Fruit fly (Drosophila melanogaster) whole organism, wandering third instar larva: Measurements from ENCODE around the gene Vps13D.

Experiments used
- Abd-B ChIP-seq: fragments of >200 bp; optimal IDR thresholded peaks from 2 replicates; lab custom pipeline; 2017; ENCODE audit warnings: missing biosample characterization, missing genetic modification characterization
- CG32264 ChIP-seq: fragments of 200-800 bp; sonication (Bioruptor generic); optimal IDR thresholded peaks from 2 replicates; lab custom pipeline; 2016; ENCODE audit warnings: missing biosample characterization, missing genetic modification characterization
- CG9705 ChIP-seq: fragments of 200-800 bp; sonication (Bioruptor generic); optimal IDR thresholded peaks from 2 replicates; lab custom pipeline; 2018; ENCODE audit warnings: missing biosample characterization, mild to moderate bottlenecking, missing genetic modification characterization
- CrebA ChIP-seq: fragments of 200-800 bp; sonication (Bioruptor generic); optimal IDR thresholded peaks from 2 replicates; lab custom pipeline; 2016; ENCODE audit warnings: missing biosample characterization, mild to moderate bottlenecking, missing genetic modification characterization, borderline replicate concordance
- Dfd ChIP-seq: fragments of >200 bp; optimal IDR thresholded peaks from 2 replicates; lab custom pipeline; 2017; ENCODE audit warnings: missing biosample characterization, missing genetic modification characterization
- Dif ChIP-seq: fragments of 200-275, 200-300 bp; sonication (Bioruptor generic); optimal IDR thresholded peaks from 2 replicates; lab custom pipeline; 2018; ENCODE audit warnings: missing biosample characterization, missing genetic modification characterization; ENCODE audit not compliant: partially characterized antibody
- GATAd ChIP-seq: sonication (Bioruptor generic); optimal IDR thresholded peaks from 2 replicates; lab custom pipeline; 2016; ENCODE audit warnings: missing biosample characterization, missing genetic modification characterization
- HLH106 ChIP-seq: fragments of 200-800 bp; optimal IDR thresholded peaks from 3 replicates; lab custom pipeline; 2019; ENCODE audit warnings: missing biosample characterization, mild to moderate bottlenecking, missing genetic modification characterization, moderate library complexity
- Hnf4 ChIP-seq: fragments of 200-800 bp; sonication (Bioruptor generic); optimal IDR thresholded peaks from 2 replicates; lab custom pipeline; 2016; ENCODE audit warnings: missing biosample characterization, mild to moderate bottlenecking, missing genetic modification characterization
- Hr78 ChIP-seq: fragments of >200 bp; optimal IDR thresholded peaks from 2 replicates; lab custom pipeline; 2017; ENCODE audit warnings: missing biosample characterization, missing genetic modification characterization
- Hr83 ChIP-seq: fragments of 200-300 bp; sonication (Bioruptor generic); optimal IDR thresholded peaks from 2 replicates; lab custom pipeline; 2016; ENCODE audit warnings: missing biosample characterization, mild to moderate bottlenecking, missing genetic modification characterization, moderate library complexity; ENCODE audit not compliant: poor library complexity, severe bottlenecking
- Jra ChIP-seq: sonication (Bioruptor generic); optimal IDR thresholded peaks from 2 replicates; lab custom pipeline; 2016; ENCODE audit warnings: missing biosample characterization, missing genetic modification characterization
- Mio ChIP-seq: sonication (Bioruptor generic); optimal IDR thresholded peaks from 2 replicates; lab custom pipeline; 2016; ENCODE audit warnings: missing biosample characterization, missing genetic modification characterization
- Myc ChIP-seq: fragments of >200 bp; optimal IDR thresholded peaks from 2 replicates; lab custom pipeline; 2017
- N ChIP-seq: fragments of >200 bp; optimal IDR thresholded peaks from 2 replicates; lab custom pipeline; 2018; ENCODE audit warnings: missing biosample characterization, missing external identifiers, missing genetic modification characterization
- OdsH ChIP-seq: fragments of 200-800 bp; sonication (Bioruptor generic); optimal IDR thresholded peaks from 2 replicates; lab custom pipeline; 2016; ENCODE audit warnings: missing biosample characterization, mild to moderate bottlenecking, missing genetic modification characterization
- Rel ChIP-seq, 2 experiments: fragments of 200-800 bp; sonication (Bioruptor generic) in 1 of 2; optimal IDR thresholded peaks; 2 replicates in 1 of 2; 3 replicates in 1 of 2; lab custom pipeline; 2016 to 2019; ENCODE audit warnings: mild to moderate bottlenecking in 2 of 2, missing biosample characterization in 2 of 2, missing genetic modification characterization in 2 of 2, moderate library complexity in 1 of 2
- Sp1 ChIP-seq: fragments of 200-800 bp; sonication (Bioruptor generic); optimal IDR thresholded peaks from 3 replicates; lab custom pipeline; 2019; ENCODE audit warnings: missing biosample characterization, mild to moderate bottlenecking, missing genetic modification characterization, moderate library complexity
- Vsx2 ChIP-seq: fragments of 200-300, 225-300 bp; sonication (Bioruptor generic); optimal IDR thresholded peaks from 2 replicates; lab custom pipeline; 2018; ENCODE audit warnings: missing biosample characterization, missing genetic modification characterization; ENCODE audit not compliant: partially characterized antibody
- br ChIP-seq: fragments of 200-800 bp; sonication (Bioruptor generic); optimal IDR thresholded peaks from 2 replicates; lab custom pipeline; 2016; ENCODE audit warnings: missing biosample characterization, missing genetic modification characterization
- brk ChIP-seq: fragments of 200-800 bp; sonication (Bioruptor generic); optimal IDR thresholded peaks from 2 replicates; lab custom pipeline; 2016; ENCODE audit warnings: missing biosample characterization, mild to moderate bottlenecking, missing genetic modification characterization
- dl ChIP-seq, 2 experiments: fragments of 175-275, 200-275 bp in 1 of 2; fragments of 200-275 bp in 1 of 2; sonication (Bioruptor generic); optimal IDR thresholded peaks; lab custom pipeline; 2018; ENCODE audit warnings: mild to moderate bottlenecking in 2 of 2, missing biosample characterization in 2 of 2, missing genetic modification characterization in 2 of 2, moderate library complexity in 2 of 2; ENCODE audit not compliant: partially characterized antibody in 2 of 2, insufficient read depth in 1 of 2
- dmrt93B ChIP-seq: fragments of 200-800 bp; sonication (Bioruptor generic); optimal IDR thresholded peaks from 2 replicates; lab custom pipeline; 2018; ENCODE audit warnings: missing biosample characterization, mild to moderate bottlenecking, missing genetic modification characterization
- dsf ChIP-seq: sonication (Bioruptor generic); optimal IDR thresholded peaks from 2 replicates; lab custom pipeline; 2016; ENCODE audit warnings: missing biosample characterization, missing genetic modification characterization, borderline replicate concordance
- ey ChIP-seq: fragments of 200-800 bp; sonication (Bioruptor generic); optimal IDR thresholded peaks from 2 replicates; lab custom pipeline; 2016; ENCODE audit warnings: missing biosample characterization, missing genetic modification characterization
- foxo ChIP-seq, 2 experiments: fragments of 200-800 bp; sonication (Bioruptor generic); optimal IDR thresholded peaks; 2 replicates in 1 of 2; 3 replicates in 1 of 2; lab custom pipeline; 2016 to 2017; ENCODE audit warnings: missing biosample characterization in 2 of 2, missing genetic modification characterization in 2 of 2
- h ChIP-seq: fragments of 200-800 bp; sonication (Bioruptor generic); optimal IDR thresholded peaks from 3 replicates; lab custom pipeline; 2016; ENCODE audit warnings: missing biosample characterization, mild to moderate bottlenecking, missing genetic modification characterization
- jim ChIP-seq: fragments of 175-275, 200-325 bp; sonication (Bioruptor generic); optimal IDR thresholded peaks from 2 replicates; lab custom pipeline; 2016; ENCODE audit warnings: missing biosample characterization, mild to moderate bottlenecking, missing genetic modification characterization
- lola ChIP-seq: fragments of >200 bp; optimal IDR thresholded peaks from 2 replicates; lab custom pipeline; 2017; ENCODE audit warnings: missing biosample characterization, missing genetic modification characterization
- pan ChIP-seq: fragments of >200 bp; optimal IDR thresholded peaks from 2 replicates; lab custom pipeline; 2017
- psq ChIP-seq: fragments of 200-800 bp; sonication (Bioruptor generic); optimal IDR thresholded peaks from 3 replicates; lab custom pipeline; 2017; ENCODE audit warnings: missing biosample characterization, mild to moderate bottlenecking, missing genetic modification characterization, moderate library complexity
- rgr ChIP-seq: fragments of 200-800 bp; sonication (Bioruptor generic); optimal IDR thresholded peaks from 3 replicates; lab custom pipeline; 2016; ENCODE audit warnings: missing biosample characterization, mild to moderate bottlenecking, missing genetic modification characterization
- sage ChIP-seq: fragments of 200-800 bp; sonication (Bioruptor generic); optimal IDR thresholded peaks from 2 replicates; lab custom pipeline; 2016; ENCODE audit warnings: missing biosample characterization, mild to moderate bottlenecking, missing genetic modification characterization
- sv ChIP-seq: fragments of 200-800 bp; sonication (Bioruptor generic); optimal IDR thresholded peaks from 3 replicates; lab custom pipeline; 2016; ENCODE audit warnings: missing biosample characterization, missing genetic modification characterization
- tai ChIP-seq: sonication (Bioruptor generic); optimal IDR thresholded peaks from 2 replicates; lab custom pipeline; 2016; ENCODE audit warnings: missing biosample characterization, missing genetic modification characterization
- usp ChIP-seq: fragments of >200 bp; optimal IDR thresholded peaks from 2 replicates; lab custom pipeline; 2017; ENCODE audit warnings: missing biosample characterization, missing genetic modification characterization
- woc ChIP-seq: sonication (Bioruptor generic); optimal IDR thresholded peaks from 2 replicates; lab custom pipeline; 2016; ENCODE audit warnings: missing biosample characterization, mild to moderate bottlenecking, missing genetic modification characterization

Gene Vps13D

DNA sequence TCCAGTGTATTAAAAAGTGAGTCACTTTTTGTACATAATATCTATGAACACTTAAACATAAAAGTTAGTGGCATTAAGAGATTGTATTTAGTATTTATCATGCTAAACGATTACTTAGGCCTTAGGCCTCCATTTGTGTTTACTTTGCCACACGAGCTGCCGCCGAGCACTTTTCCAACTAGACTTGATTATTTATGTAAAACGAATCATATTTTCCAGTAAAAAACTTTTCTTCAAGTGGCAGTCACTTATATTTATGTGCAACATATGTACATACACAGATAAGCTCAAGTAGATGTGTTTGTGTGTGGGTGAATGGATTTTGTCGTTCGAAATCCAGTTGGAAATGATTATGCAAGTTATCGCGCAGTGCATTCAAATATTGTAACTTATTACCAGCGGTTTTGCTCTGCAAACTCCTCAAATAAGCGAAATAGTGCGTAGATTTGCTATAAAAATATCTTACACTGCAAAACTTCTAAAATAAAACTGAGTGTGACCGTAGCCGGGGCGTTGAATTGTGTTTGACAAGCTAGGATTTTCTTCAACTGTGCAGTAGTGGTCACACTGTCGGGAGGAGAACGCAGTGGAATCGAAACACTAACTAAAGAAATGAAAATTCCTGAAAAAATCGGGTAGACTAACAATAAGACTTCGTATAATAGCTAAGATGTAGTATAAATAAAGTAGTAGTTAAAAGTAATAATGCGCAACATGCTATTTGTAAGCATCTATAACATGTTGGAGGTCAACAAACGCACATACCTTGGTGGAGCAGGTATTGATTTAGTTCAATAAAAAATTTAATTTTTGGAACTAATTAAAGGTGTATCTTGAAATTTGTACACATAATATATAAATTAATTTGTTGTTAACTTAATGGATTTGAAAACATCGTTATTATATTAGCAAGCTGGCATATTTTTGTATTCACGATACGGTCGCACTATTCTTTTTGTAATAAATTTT is 5.0 kb upstream of the Vps13D start, which contains the start of the genes Klc and CG10984:
Klc (minus strand) TSS at position 490 of the 969 bp plus-strand sequence.
CG10984 (plus strand) TSS at position 553 of the 969 bp plus-strand sequence.
- TF ChIP-seq CG9705 (GFP tag; lab: Kevin White, UChicago) (no peak), dmrt93B (GFP tag; lab: Kevin White, UChicago) (no peak), OdsH (GFP tag; lab: Kevin White, UChicago) (peak; percentile 69), pan (no peak), Rel (GFP tag; optimal IDR thresholded peaks at IDR 0.05; lab: Kevin White, UChicago) (no peak), Rel (tag; optimal IDR thresholded peaks at IDR 0.05; lab: Kevin White, UChicago) (no peak), dsf (GFP tag; lab: Kevin White, UChicago) (no peak), usp (GFP tag; lab: Kevin White, UChicago) (no peak), N (GFP tag; lab: Kevin White, UChicago) (no peak), tai (GFP tag; lab: Kevin White, UChicago) (peak; percentile 5), Hr78 (no peak), HLH106 (tag; lab: Kevin White, UChicago) (no peak), GATAd (GFP tag; lab: Kevin White, UChicago) (no peak), rgr (GFP tag; lab: Kevin White, UChicago) (peak; percentile 79), brk (peak; percentile 12), Dif (GFP tag; lab: Kevin White, UChicago) (no peak), sv (GFP tag; lab: Kevin White, UChicago) (peak; percentile 17), lola (GFP tag; lab: Kevin White, UChicago) (no peak), ey (GFP tag; lab: Kevin White, UChicago) (peak; percentile 82), jim (no peak), Sp1 (GFP tag; lab: Kevin White, UChicago) (no peak), h (no peak), dl (GFP tag; optimal IDR thresholded peaks at IDR 0.05; lab: Kevin White, UChicago; ENCODE audit: insufficient read depth in 1 of 2, partially characterized antibody in 2 of 2) (no peak), Jra (GFP tag; lab: Kevin White, UChicago) (peak; percentile 40), Abd-B (GFP tag; lab: Kevin White, UChicago) (no peak), CG32264 (peak; percentile 17), br (no peak), sage (peak; percentile 55), Dfd (GFP tag; lab: Kevin White, UChicago) (no peak), Hnf4 (peak; percentile 61), Myc (no peak), psq (peak; percentile 55), Vsx2 (GFP tag; lab: Kevin White, UChicago) (no peak), woc (GFP tag; lab: Kevin White, UChicago) (peak; percentile 42), Mio (GFP tag; lab: Kevin White, UChicago) (no peak), Hr83 (GFP tag; lab: Kevin White, UChicago) (no peak), CrebA (no peak), foxo (GFP tag; optimal IDR thresholded peaks at IDR 0.05; lab: Kevin White, UChicago) (no peak)
